Worm (Caenorhabditis elegans) whole organism, young adult: Measurements from ENCODE around the gene dnj-3.
"Not testable (repeated sequence)": the region's sequence is repeated elsewhere in the genome, so short reads cannot be mapped to it uniquely, and the experiment has no call there.

ENCODE experiments used
- B0261.1 ChIP-seq: sonication (generic microtip); optimal IDR thresholded peaks from 2 replicates; lab custom pipeline; 2016; ENCODE audit warnings: mild to moderate bottlenecking, missing genetic modification characterization, moderate library complexity, missing compliant biosample characterization
- C17E4.6 ChIP-seq: fragments of 200-800 bp; sonication (Bioruptor generic); IDR thresholded peaks from 2 replicates; pipeline ENCODE4 v1.3.6; 2022; ENCODE audit warnings: missing genetic modification reagents, missing genetic modification characterization, missing compliant biosample characterization
- F22D6.2 ChIP-seq: sonication (generic microtip); optimal IDR thresholded peaks from 2 replicates; lab custom pipeline; 2016; ENCODE audit warnings: mild to moderate bottlenecking, missing genetic modification characterization, missing compliant biosample characterization
- Y56A3A.18 ChIP-seq: fragments of 200-800 bp; sonication (Bioruptor generic); IDR thresholded peaks from 2 replicates; pipeline ENCODE4 v1.3.6; 2022; ENCODE audit warnings: missing genetic modification reagents, missing genetic modification characterization, missing compliant biosample characterization
- ama-1 ChIP-seq, 3 experiments: fragments of 150-350 bp in 1 of 3; sonication (generic microtip) in 2 of 3; optimal IDR thresholded peaks; 2 replicates each; lab custom pipeline; 2014 to 2018; ENCODE audit warnings: missing biosample characterization in 2 of 3, missing genetic modification characterization in 2 of 3, missing genetic modification reagents in 2 of 3
- atf-7 ChIP-seq: sonication (generic microtip); optimal IDR thresholded peaks from 2 replicates; lab custom pipeline; 2017; ENCODE audit warnings: mild to moderate bottlenecking, missing genetic modification characterization, missing compliant biosample characterization
- athp-1 ChIP-seq: sonication (generic microtip); optimal IDR thresholded peaks from 2 replicates; lab custom pipeline; 2017; ENCODE audit warnings: mild to moderate bottlenecking, missing genetic modification characterization, missing compliant biosample characterization
- ceh-100 ChIP-seq: fragments of 200-800 bp; sonication (Bioruptor generic); IDR thresholded peaks from 2 replicates; pipeline ENCODE4 v1.3.6; 2022; ENCODE audit warnings: missing genetic modification reagents, missing genetic modification characterization, missing compliant biosample characterization
- ceh-40 ChIP-seq: fragments of 200-800 bp; sonication (Bioruptor generic); IDR thresholded peaks from 2 replicates; pipeline ENCODE4 v1.3.6; 2022; ENCODE audit warnings: missing genetic modification characterization, missing compliant biosample characterization
- ceh-79 ChIP-seq: sonication (generic microtip); optimal IDR thresholded peaks from 2 replicates; lab custom pipeline; 2017; ENCODE audit warnings: mild to moderate bottlenecking, missing genetic modification characterization, missing compliant biosample characterization
- die-1 ChIP-seq: sonication (generic microtip); optimal IDR thresholded peaks from 2 replicates; lab custom pipeline; 2016; ENCODE audit warnings: missing genotype, mild to moderate bottlenecking, missing genetic modification characterization, missing compliant biosample characterization
- egrh-3 ChIP-seq: fragments of 200-800 bp; sonication (Bioruptor generic); IDR thresholded peaks from 2 replicates; pipeline ENCODE4 v1.3.6; 2022; ENCODE audit warnings: missing genetic modification reagents, missing genetic modification characterization, missing compliant biosample characterization
- lin-26 ChIP-seq: fragments of 200-800 bp; sonication (Bioruptor generic); IDR thresholded peaks from 2 replicates; pipeline ENCODE4 v1.3.6; 2022; ENCODE audit warnings: missing genetic modification reagents, missing genetic modification characterization, missing compliant biosample characterization
- lin-40 ChIP-seq: sonication (generic microtip); optimal IDR thresholded peaks from 2 replicates; lab custom pipeline; 2016; ENCODE audit warnings: missing genetic modification characterization, mild to moderate bottlenecking, missing compliant biosample characterization, missing genotype, missing genetic modification reagents
- mel-28 ChIP-seq: sonication (generic microtip); optimal IDR thresholded peaks from 2 replicates; lab custom pipeline; 2016; ENCODE audit warnings: borderline replicate concordance, mild to moderate bottlenecking, missing genetic modification characterization, missing compliant biosample characterization
- nhr-27 ChIP-seq: fragments of 200-800 bp; sonication (Bioruptor generic); optimal IDR thresholded peaks from 2 replicates; lab custom pipeline; 2018; ENCODE audit warnings: mild to moderate bottlenecking, missing genetic modification characterization, moderate library complexity, missing compliant biosample characterization
- nhr-80 ChIP-seq: sonication (generic microtip); optimal IDR thresholded peaks from 2 replicates; lab custom pipeline; 2016; ENCODE audit warnings: missing genetic modification characterization, missing compliant biosample characterization
- rcor-1 ChIP-seq: fragments of 200-800 bp; sonication (Bioruptor generic); IDR thresholded peaks from 2 replicates; pipeline ENCODE4 v1.3.6; 2022; ENCODE audit warnings: missing genetic modification reagents, missing genetic modification characterization, missing compliant biosample characterization
- rec-8 ChIP-seq, 2 experiments: sonication (generic microtip); optimal IDR thresholded peaks; 2 replicates each; lab custom pipeline; 2016; ENCODE audit warnings: mild to moderate bottlenecking in 2 of 2, missing genetic modification characterization in 2 of 2, missing genetic modification reagents in 2 of 2, missing genotype in 2 of 2, missing biosample characterization in 1 of 2, missing compliant biosample characterization in 1 of 2, moderate library complexity in 1 of 2
- somi-1 ChIP-seq: fragments of 200-800 bp; sonication (Bioruptor generic); optimal IDR thresholded peaks from 2 replicates; lab custom pipeline; 2018; ENCODE audit warnings: mild to moderate bottlenecking, missing genetic modification characterization, missing compliant biosample characterization
- tbx-9 ChIP-seq: sonication (generic microtip); optimal IDR thresholded peaks from 2 replicates; lab custom pipeline; 2016; ENCODE audit warnings: borderline replicate concordance, missing genetic modification characterization, inconsistent platforms, missing compliant biosample characterization
- ztf-26 ChIP-seq: sonication (generic microtip); optimal IDR thresholded peaks from 2 replicates; lab custom pipeline; 2017; ENCODE audit warnings: missing genetic modification characterization, missing compliant biosample characterization

Gene dnj-3

DNA sequence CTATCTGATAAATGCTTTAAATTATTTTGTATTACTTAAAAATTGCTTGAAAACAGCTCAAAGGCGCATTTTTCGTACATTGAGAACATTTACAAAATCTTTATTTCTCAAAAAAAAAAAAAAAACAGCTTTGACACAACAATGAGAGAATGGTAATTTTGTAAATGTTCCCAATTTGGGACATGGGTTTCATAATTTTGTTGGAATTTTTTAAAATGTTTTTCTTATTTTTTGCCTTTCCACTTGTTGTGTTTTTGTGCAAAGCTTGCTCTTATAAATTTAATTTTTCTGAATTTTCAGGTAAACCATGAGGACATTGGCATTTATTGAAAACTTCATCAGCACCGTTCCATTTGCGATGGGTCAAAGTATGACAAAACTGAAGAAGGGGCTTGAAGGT, 43.2 kb downstream of the dnj-3 start, which contains the start of gene T01G5.7 (continued):
- TF ChIP-seq ztf-26 (tag; lab: Kevin White, UChicago), result no peak
- TF ChIP-seq nhr-80 (tag; lab: Kevin White, UChicago), result no peak
- no peak for TF ChIP-seq ceh-79 (tag; lab: Kevin White, UChicago)
- TF ChIP-seq mel-28 (tag; lab: Kevin White, UChicago), result no peak
- TF ChIP-seq, all 124 proteins: peak for 0

DNA sequence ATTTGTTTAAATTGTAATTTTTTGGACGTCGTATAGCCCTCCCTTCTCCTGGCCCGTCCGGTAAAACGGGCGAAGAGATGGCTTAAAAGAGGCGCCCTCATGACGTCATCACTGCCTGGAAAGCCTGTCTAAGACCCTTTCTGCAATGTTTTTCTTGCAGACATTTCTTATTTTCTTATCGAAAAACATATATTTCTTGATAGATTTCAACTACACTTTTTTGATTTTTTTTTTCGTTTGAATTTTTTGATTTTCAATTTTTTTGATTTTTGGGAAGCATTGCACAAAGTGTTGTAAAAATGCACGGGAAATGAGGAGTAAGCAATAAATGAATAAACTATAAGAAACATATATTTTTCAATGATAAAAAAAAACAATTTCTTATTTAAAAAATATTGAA, 45.5 kb downstream of the dnj-3 start, which contains the start of gene T01G5.6:
Gene T01G5.6 (minus strand): TSS at position 101 of the 400 bp plus-strand sequence.
- no peak for TF ChIP-seq nhr-27 (tag; lab: Kevin White, UChicago)
- no peak for TF ChIP-seq somi-1 (GFP tag; lab: Kevin White, UChicago)
- TF ChIP-seq Y56A3A.18 (GFP tag; lab: Robert Waterston, UW), result no peak
- TF ChIP-seq rec-8 (tag; optimal IDR thresholded peaks at IDR 0.05; lab: Kevin White, UChicago), result no peak
- TF ChIP-seq die-1, result no peak
- no peak for TF ChIP-seq lin-40 (tag; lab: Kevin White, UChicago)
- no peak for TF ChIP-seq athp-1 (tag; lab: Kevin White, UChicago)
- TF ChIP-seq rcor-1, result no peak
- no peak for TF ChIP-seq atf-7
- TF ChIP-seq ceh-100, result no peak
- no peak for TF ChIP-seq B0261.1 (tag; lab: Kevin White, UChicago)
- TF ChIP-seq egrh-3 (GFP tag; lab: Robert Waterston, UW), result no peak
- no peak for TF ChIP-seq ceh-40 (GFP tag; lab: Robert Waterston, UW)
- TF ChIP-seq tbx-9, result no peak
- TF ChIP-seq lin-26 (GFP tag; lab: Robert Waterston, UW), result no peak

DNA sequence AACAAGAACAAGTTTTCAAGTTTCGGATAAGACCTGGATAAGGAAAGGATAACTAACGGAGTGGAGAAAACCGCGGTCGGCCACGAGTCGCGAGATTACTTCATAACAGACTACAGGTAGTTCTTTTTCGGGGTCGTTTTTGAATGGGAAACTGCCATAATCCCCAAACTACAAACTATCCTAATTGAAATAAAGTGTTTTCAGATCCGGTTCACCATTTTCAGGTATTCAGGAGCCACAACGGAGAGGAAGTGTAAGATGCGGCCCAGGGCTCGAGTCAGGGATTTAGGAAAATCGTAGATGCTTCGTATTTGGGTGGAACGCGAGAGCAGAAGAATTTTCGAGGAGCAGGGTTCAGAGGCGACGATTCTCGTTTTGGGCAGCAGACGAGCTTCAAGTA, 47.5 kb downstream of the dnj-3 start, which contains the start of gene T01G5.8:
Gene T01G5.8 (plus strand): TSS at position 301 of the 400 bp plus-strand sequence.
- TF ChIP-seq C17E4.6 (GFP tag; lab: Robert Waterston, UW); ama-1 (optimal IDR thresholded peaks at IDR 0.05; lab: Kevin White, UChicago); ama-1 (GFP tag; optimal IDR thresholded peaks at IDR 0.05; lab: Kevin White, UChicago); F22D6.2 (tag; lab: Kevin White, UChicago): not testable (repeated sequence)
- TF ChIP-seq, all 124 proteins: peak for 0; not testable (repeated sequence) for 124
